Fruit fly (Drosophila melanogaster) whole organism, prepupa: Measurements from ENCODE around the gene CG2685.

Experiments
- CG1621 ChIP-seq: fragments of 200-800 bp; sonication (Bioruptor generic); optimal IDR thresholded peaks from 3 replicates; lab custom pipeline; 2018; ENCODE audit warnings: missing biosample characterization, mild to moderate bottlenecking, missing genetic modification characterization
- CG16779 ChIP-seq: fragments of 200-800 bp; sonication (Bioruptor generic); optimal IDR thresholded peaks from 3 replicates; lab custom pipeline; 2017; ENCODE audit warnings: missing biosample characterization, mild to moderate bottlenecking, missing genetic modification characterization
- Eip75B ChIP-seq: fragments of 200-800 bp; sonication (Bioruptor generic); optimal IDR thresholded peaks from 3 replicates; lab custom pipeline; 2016; ENCODE audit warnings: missing biosample characterization, missing genetic modification characterization
- Gug ChIP-seq: fragments of 200-800 bp; sonication (Bioruptor generic); IDR thresholded peaks from 2 replicates; pipeline ENCODE4 v1.3.6; 2022; ENCODE audit warnings: missing biosample characterization, missing genetic modification characterization
- Hr4 ChIP-seq: fragments of 200-800 bp; sonication (Bioruptor generic); optimal IDR thresholded peaks from 3 replicates; lab custom pipeline; 2016; ENCODE audit warnings: missing biosample characterization, missing genetic modification characterization
- OdsH ChIP-seq: fragments of 200-800 bp; sonication (Bioruptor generic); optimal IDR thresholded peaks from 3 replicates; lab custom pipeline; 2016; ENCODE audit warnings: missing biosample characterization, missing genetic modification characterization
- Smox ChIP-seq: fragments of 200-800 bp; sonication (Bioruptor generic); optimal IDR thresholded peaks from 3 replicates; lab custom pipeline; 2016; ENCODE audit warnings: missing biosample characterization, missing genetic modification characterization
- Sox102F ChIP-seq: fragments of 200-800 bp; sonication (Bioruptor generic); optimal IDR thresholded peaks from 2 replicates; lab custom pipeline; 2016; ENCODE audit warnings: missing biosample characterization, mild to moderate bottlenecking, missing genetic modification characterization
- lz ChIP-seq: fragments of 200-800 bp; sonication (Bioruptor generic); optimal IDR thresholded peaks from 3 replicates; lab custom pipeline; 2016; ENCODE audit warnings: missing biosample characterization, missing genetic modification characterization

- TF ChIP-seq CG1621 (tag; lab: Kevin White, UChicago) (no peak), lz (no peak), Hr4 (no peak), Smox (GFP tag; lab: Kevin White, UChicago) (no peak), CG16779 (no peak), Gug (GFP tag; lab: Robert Waterston, UW) (no peak), OdsH (GFP tag; lab: Kevin White, UChicago) (no peak), Eip75B (GFP tag; lab: Kevin White, UChicago) (no peak), Sox102F (GFP tag; lab: Kevin White, UChicago) (no peak)
These were observed 23.4 kb downstream of the CG2685 start for dm6 chrX:2690376-2690775.
